Fruit fly (Drosophila melanogaster) whole organism, adult: Measurements from ENCODE around the gene Jon25Bii.
A peak's percentile ranks its signal among the peaks of the same experiment; 100 is the strongest.

Experiments used
- CG11617 ChIP-seq: fragments of 200-800 bp; sonication (Bioruptor generic); optimal IDR thresholded peaks from 2 replicates; lab custom pipeline; 2017; ENCODE audit warnings: mild to moderate bottlenecking, missing biosample characterization, missing genetic modification reagents, missing genetic modification characterization
- CG12768 ChIP-seq: fragments of 200-800 bp; sonication (Bioruptor generic); optimal IDR thresholded peaks from 2 replicates; lab custom pipeline; 2017; ENCODE audit warnings: missing biosample characterization, missing genetic modification characterization, mild to moderate bottlenecking, moderate library complexity, missing genetic modification reagents
- CG14711 ChIP-seq: fragments of 200-800 bp; sonication (Bioruptor generic); optimal IDR thresholded peaks from 2 replicates; lab custom pipeline; 2018; ENCODE audit warnings: missing biosample characterization, mild to moderate bottlenecking, missing genetic modification characterization, moderate library complexity
- CG5204 ChIP-seq: fragments of 200-800 bp; sonication (Bioruptor generic); optimal IDR thresholded peaks from 2 replicates; lab custom pipeline; 2016; ENCODE audit warnings: missing biosample characterization, missing genetic modification characterization
- CG7101 ChIP-seq: fragments of 200-800 bp; sonication (Bioruptor generic); optimal IDR thresholded peaks from 2 replicates; lab custom pipeline; 2018; ENCODE audit warnings: missing biosample characterization, mild to moderate bottlenecking, missing genetic modification characterization, moderate library complexity
- Clk ChIP-seq: fragments of 200-800 bp; sonication (Bioruptor generic); optimal IDR thresholded peaks from 2 replicates; lab custom pipeline; 2017; ENCODE audit warnings: missing biosample characterization, missing genetic modification characterization
- Crg-1 ChIP-seq: fragments of 200-800 bp; sonication (Bioruptor generic); optimal IDR thresholded peaks from 2 replicates; lab custom pipeline; 2016; ENCODE audit warnings: missing biosample characterization, missing genetic modification characterization
- Mnt ChIP-seq: fragments of 200-800 bp; sonication (Bioruptor generic); optimal IDR thresholded peaks from 2 replicates; lab custom pipeline; 2016; ENCODE audit warnings: missing biosample characterization, mild to moderate bottlenecking, missing genetic modification characterization
- bab1 ChIP-seq: fragments of 200-800 bp; sonication (Bioruptor generic); optimal IDR thresholded peaks from 3 replicates; lab custom pipeline; 2019; ENCODE audit warnings: missing biosample characterization, mild to moderate bottlenecking, missing genetic modification characterization, moderate library complexity
- cnc ChIP-seq, 2 experiments: fragments of >200 bp; optimal IDR thresholded peaks; 2 replicates each; lab custom pipeline; 2017
- kay ChIP-seq: fragments of 200-800 bp; sonication (Bioruptor generic); peaks from one replicate; lab custom pipeline; 2016; ENCODE audit warnings: missing biosample characterization, missing genetic modification characterization, borderline replicate concordance
- tj ChIP-seq: fragments of 200-800 bp; sonication (Bioruptor generic); optimal IDR thresholded peaks from 3 replicates; lab custom pipeline; 2017; ENCODE audit warnings: missing biosample characterization, mild to moderate bottlenecking, missing genetic modification characterization, moderate library complexity
- toe ChIP-seq: fragments of 200-800 bp; sonication (Bioruptor generic); optimal IDR thresholded peaks from 2 replicates; lab custom pipeline; 2016; ENCODE audit warnings: missing biosample characterization, missing genetic modification characterization

Gene Jon25Bii

DNA sequence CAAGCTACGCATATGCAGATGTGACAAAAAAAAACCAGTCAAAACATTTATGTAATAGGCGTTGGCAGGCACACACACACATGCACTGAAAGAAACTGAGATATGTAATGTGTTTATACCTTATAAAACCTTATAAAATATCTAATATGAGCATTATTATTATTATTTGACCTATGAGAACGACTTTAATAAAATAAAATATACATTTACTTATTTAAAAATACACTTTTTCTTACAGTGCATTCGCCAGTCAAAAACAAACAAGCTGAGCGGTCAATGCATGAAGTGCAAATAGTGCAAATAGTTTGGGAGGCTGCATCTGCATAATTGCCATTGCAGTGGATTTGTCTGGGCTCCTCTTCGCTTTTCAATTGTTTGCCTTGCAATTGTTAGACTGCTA, 45.0 kb downstream of the Jon25Bii start:
- TF ChIP-seq CG14711 (peak; percentile 49), tj (GFP tag; lab: Kevin White, UChicago) (peak; percentile 81), kay (GFP tag; lab: Kevin White, UChicago) (no peak), Crg-1 (GFP tag; lab: Kevin White, UChicago) (no peak), CG12768 (GFP tag; lab: Kevin White, UChicago) (peak; percentile 27), CG7101 (tag; lab: Kevin White, UChicago) (peak; percentile 28), Clk (GFP tag; lab: Kevin White, UChicago) (no peak), CG11617 (GFP tag; lab: Kevin White, UChicago) (peak; percentile 0), toe (no peak)

DNA sequence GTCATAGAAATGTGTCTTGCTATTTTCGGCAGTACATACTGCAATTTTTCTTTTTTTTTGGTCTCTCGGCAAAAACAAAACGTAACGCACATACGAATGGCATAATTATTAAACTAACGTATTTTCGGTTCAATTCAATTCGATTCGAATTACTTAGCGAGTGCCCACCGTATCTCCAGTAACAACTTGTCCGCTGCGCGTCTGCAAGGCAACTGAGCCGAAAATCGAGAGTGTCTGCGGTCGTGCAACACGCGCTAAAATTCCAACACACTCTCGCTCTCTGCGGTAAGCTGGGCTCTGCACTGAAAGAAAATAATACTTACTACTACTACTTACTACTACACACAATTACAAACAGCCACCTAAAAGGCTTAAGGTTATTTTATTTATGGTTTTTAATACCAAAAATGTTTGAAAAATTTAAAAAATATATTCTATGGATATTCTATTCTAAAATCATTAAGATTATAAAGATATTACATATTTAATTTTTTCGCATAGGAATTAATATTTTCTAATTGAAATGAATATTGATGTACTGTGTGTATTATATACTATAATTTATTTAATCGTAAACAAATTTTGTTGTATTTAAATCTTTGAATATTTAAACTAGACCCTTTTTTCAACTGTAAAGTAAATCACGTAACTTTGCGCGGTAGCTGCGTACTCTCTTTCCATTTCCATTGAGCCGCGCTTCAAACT, 46.2 kb downstream of the Jon25Bii start, which contains the start of gene snsl:
TSS of gene snsl (minus strand) at position 217 of the 705 bp plus-strand sequence.
- no peak for TF ChIP-seq cnc (optimal IDR thresholded peaks at IDR 0.05; lab: Kevin White, UChicago)
- TF ChIP-seq bab1 (GFP tag; lab: Kevin White, UChicago): peak; percentile 10
- no peak for TF ChIP-seq CG12768 (GFP tag; lab: Kevin White, UChicago)
- TF ChIP-seq CG7101 (tag; lab: Kevin White, UChicago): peak; percentile 7
- TF ChIP-seq CG11617 (GFP tag; lab: Kevin White, UChicago): no peak

DNA sequence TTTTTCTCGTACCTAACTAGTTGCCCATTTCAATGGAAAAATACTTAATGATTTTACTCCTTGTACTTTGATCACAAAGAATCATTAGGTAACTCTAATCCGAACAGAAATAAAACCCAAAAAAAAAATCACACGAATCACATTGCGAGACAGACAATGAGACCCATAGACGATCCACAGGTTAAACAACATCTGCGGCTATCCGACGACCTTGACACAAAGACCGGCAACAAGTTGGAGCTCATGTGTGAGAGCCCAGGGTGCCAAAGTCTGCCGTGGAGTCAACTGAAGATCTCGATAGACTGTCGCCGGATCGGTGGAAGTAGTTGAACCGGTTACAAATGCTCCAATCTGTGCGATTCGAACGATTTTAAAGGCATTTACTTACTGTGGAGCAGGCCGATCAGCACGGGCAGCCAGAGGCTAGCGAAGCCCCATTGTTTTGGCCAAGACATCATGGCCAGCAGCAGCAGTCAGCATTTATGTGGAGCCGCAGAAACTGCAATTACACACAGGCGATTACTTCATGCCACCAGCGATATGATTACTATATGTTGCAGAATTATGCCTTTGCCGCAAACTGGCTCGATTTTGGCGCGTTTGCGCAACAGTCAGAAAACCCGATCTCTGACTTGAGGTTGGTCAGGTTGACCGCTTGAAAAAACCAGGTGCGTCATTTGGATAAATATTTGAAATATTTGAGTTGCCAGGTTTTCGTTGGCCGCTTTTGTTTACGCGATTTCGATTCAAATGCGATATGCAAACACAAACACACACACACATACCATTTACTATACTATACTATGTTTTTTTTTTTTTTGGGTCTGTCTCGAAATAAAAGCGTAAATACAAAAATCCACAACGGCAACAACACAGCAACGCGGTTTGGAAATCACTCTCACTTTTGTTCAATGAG, 47.3 kb downstream of the Jon25Bii start:
- TF ChIP-seq tj (GFP tag; lab: Kevin White, UChicago) (no peak), Mnt (no peak), CG7101 (tag; lab: Kevin White, UChicago) (no peak), CG14711 (no peak), CG5204 (GFP tag; lab: Kevin White, UChicago) (no peak), cnc (optimal IDR thresholded peaks at IDR 0.05; lab: Kevin White, UChicago) (no peak)

DNA sequence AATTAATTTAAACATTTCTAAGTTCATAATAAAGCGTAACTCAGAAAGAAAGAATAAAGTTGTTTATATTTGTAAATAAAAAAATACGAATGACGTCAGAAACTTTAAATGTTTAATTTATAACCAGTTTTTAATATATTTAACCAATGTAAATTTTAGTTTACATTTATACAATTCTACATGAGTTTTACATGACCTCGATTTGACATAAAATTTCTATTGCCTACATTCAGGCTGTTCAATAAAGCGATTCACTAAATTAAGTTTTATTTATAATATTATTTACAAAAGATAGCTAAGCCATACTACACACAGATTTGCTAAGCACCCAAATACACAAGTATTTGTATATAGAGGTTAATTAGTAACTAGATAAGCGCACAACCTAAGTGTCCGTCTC, 49.1 kb downstream of the Jon25Bii start:
- TF ChIP-seq Crg-1 (GFP tag; lab: Kevin White, UChicago) (no peak), CG11617 (GFP tag; lab: Kevin White, UChicago) (no peak)
